Worm (Caenorhabditis elegans): ENCODE data around the gene gst-15.
"Not testable (repeated sequence)": the region's sequence is repeated elsewhere in the genome, so short reads cannot be mapped to it uniquely, and the experiment has no call there.

The gst-15 gene

ce11 chrII:13613096-13613495 is at the start of gene gst-15:
TSS of gene gst-15 (minus strand) at chrII:13613196.
- TF ChIP-seq tbx-37 (GFP tag; conservative IDR thresholded peaks at IDR 0.05) (no peak), hnd-1 (tag; optimal IDR thresholded peaks at IDR 0.05) (no peak), tbx-11 (GFP tag; IDR thresholded peaks at IDR 0.05) (no peak), ama-1 (optimal IDR thresholded peaks at IDR 0.05) (no peak), aly-1 (tag; optimal IDR thresholded peaks at IDR 0.05) (no peak), hmbx-1 (tag; optimal IDR thresholded peaks at IDR 0.05) (no peak), ets-7 (tag; optimal IDR thresholded peaks at IDR 0.05) (no peak), flt-1 (GFP tag; IDR thresholded peaks at IDR 0.05) (no peak), hmg-4 (GFP tag; optimal IDR thresholded peaks at IDR 0.05) (no peak), F13C5.2 (tag; optimal IDR thresholded peaks at IDR 0.05) (no peak), tra-4 (tag; optimal IDR thresholded peaks at IDR 0.05) (no peak), ceh-36 (tag; optimal IDR thresholded peaks at IDR 0.05) (no peak), scrt-1 (GFP tag; IDR thresholded peaks at IDR 0.05) (no peak), sea-1 (GFP tag; conservative IDR thresholded peaks at IDR 0.05) (no peak), B0310.2 (tag; optimal IDR thresholded peaks at IDR 0.05) (no peak)

ce11 chrII:13661990-13662389 is 49.0 kb upstream of the gst-15 start, which contains the start of gene C31C9.6:
TSS of gene C31C9.6 (minus strand) at chrII:13662090.
- TF ChIP-seq tbx-11 (GFP tag; IDR thresholded peaks at IDR 0.05); hmg-4 (GFP tag; optimal IDR thresholded peaks at IDR 0.05); ceh-13 (GFP tag; optimal IDR thresholded peaks at IDR 0.05): not testable (repeated sequence)

ce11 chrII:13658424-13658823 is 45.4 kb upstream of the gst-15 start:
- TF ChIP-seq pes-1 (GFP tag; IDR thresholded peaks at IDR 0.05) = 0 out of 2 replicates have a peak, but pooled peaks have one; percentile 35

ce11 chrII:13654723-13655122 is 41.7 kb upstream of the gst-15 start, which contains the start of gene C31C9.9:
TSS of gene C31C9.9 (plus strand) at chrII:13655023.
- TF ChIP-seq aly-1 (tag; optimal IDR thresholded peaks at IDR 0.05); flt-1 (GFP tag; IDR thresholded peaks at IDR 0.05); ama-1 (optimal IDR thresholded peaks at IDR 0.05): not testable (repeated sequence)

ce11 chrII:13648230-13648629 is 35.2 kb upstream of the gst-15 start, which contains the start of gene fbxa-169:
TSS of gene fbxa-169 (plus strand) at chrII:13648530.
- TF ChIP-seq sea-1 (GFP tag; conservative IDR thresholded peaks at IDR 0.05) = no peak
- TF ChIP-seq pes-1 (GFP tag; IDR thresholded peaks at IDR 0.05) = no peak
- TF ChIP-seq hmg-4 (GFP tag; optimal IDR thresholded peaks at IDR 0.05) = no peak
- TF ChIP-seq ama-1 (optimal IDR thresholded peaks at IDR 0.05) = no peak
- no peak for TF ChIP-seq flt-1 (GFP tag; IDR thresholded peaks at IDR 0.05)
- TF ChIP-seq ceh-13 (GFP tag; optimal IDR thresholded peaks at IDR 0.05) = no peak
- TF ChIP-seq hnd-1 (tag; optimal IDR thresholded peaks at IDR 0.05) = no peak
- no peak for TF ChIP-seq ets-7 (tag; optimal IDR thresholded peaks at IDR 0.05)
- TF ChIP-seq aly-1 (tag; optimal IDR thresholded peaks at IDR 0.05) = no peak
- TF ChIP-seq ceh-36 (tag; optimal IDR thresholded peaks at IDR 0.05) = no peak
- TF ChIP-seq tra-4 (tag; optimal IDR thresholded peaks at IDR 0.05) = no peak
- no peak for TF ChIP-seq scrt-1 (GFP tag; IDR thresholded peaks at IDR 0.05)
- TF ChIP-seq B0310.2 (tag; optimal IDR thresholded peaks at IDR 0.05) = no peak
- TF ChIP-seq F13C5.2 (tag; optimal IDR thresholded peaks at IDR 0.05) = no peak
- no peak for TF ChIP-seq tbx-11 (GFP tag; IDR thresholded peaks at IDR 0.05)
- TF ChIP-seq tbx-37 (GFP tag; conservative IDR thresholded peaks at IDR 0.05) = no peak
- no peak for TF ChIP-seq hmbx-1 (tag; optimal IDR thresholded peaks at IDR 0.05)

ce11 chrII:13641311-13641710 is 28.3 kb upstream of the gst-15 start, which contains the start of gene fbxa-167:
TSS of gene fbxa-167 (plus strand) at chrII:13641489.
- TF ChIP-seq F13C5.2 (tag; optimal IDR thresholded peaks at IDR 0.05) (no peak), ceh-36 (tag; optimal IDR thresholded peaks at IDR 0.05) (no peak), tra-4 (tag; optimal IDR thresholded peaks at IDR 0.05) (no peak), pes-1 (GFP tag; IDR thresholded peaks at IDR 0.05) (no peak), ama-1 (optimal IDR thresholded peaks at IDR 0.05) (no peak), ceh-13 (GFP tag; optimal IDR thresholded peaks at IDR 0.05) (no peak), flt-1 (GFP tag; IDR thresholded peaks at IDR 0.05) (no peak), sea-1 (GFP tag; conservative IDR thresholded peaks at IDR 0.05) (no peak), scrt-1 (GFP tag; IDR thresholded peaks at IDR 0.05) (no peak), hmbx-1 (tag; optimal IDR thresholded peaks at IDR 0.05) (no peak), aly-1 (tag; optimal IDR thresholded peaks at IDR 0.05) (no peak), hnd-1 (tag; optimal IDR thresholded peaks at IDR 0.05) (no peak), B0310.2 (tag; optimal IDR thresholded peaks at IDR 0.05) (no peak), tbx-37 (GFP tag; conservative IDR thresholded peaks at IDR 0.05) (no peak)

- no peak for TF ChIP-seq tra-4 (tag; optimal IDR thresholded peaks at IDR 0.05)
- TF ChIP-seq ceh-13 (GFP tag; optimal IDR thresholded peaks at IDR 0.05) = no peak
- no peak for TF ChIP-seq ceh-36 (tag; optimal IDR thresholded peaks at IDR 0.05)
- TF ChIP-seq sea-1 (GFP tag; conservative IDR thresholded peaks at IDR 0.05) = no peak
- TF ChIP-seq ets-7 (tag; optimal IDR thresholded peaks at IDR 0.05) = no peak
- no peak for TF ChIP-seq B0310.2 (tag; optimal IDR thresholded peaks at IDR 0.05)
- TF ChIP-seq ama-1 (optimal IDR thresholded peaks at IDR 0.05) = no peak
- no peak for TF ChIP-seq hmbx-1 (tag; optimal IDR thresholded peaks at IDR 0.05)
- no peak for TF ChIP-seq hnd-1 (tag; optimal IDR thresholded peaks at IDR 0.05)
- no peak for TF ChIP-seq aly-1 (tag; optimal IDR thresholded peaks at IDR 0.05)
- no peak for TF ChIP-seq F13C5.2 (tag; optimal IDR thresholded peaks at IDR 0.05)
- no peak for TF ChIP-seq pes-1 (GFP tag; IDR thresholded peaks at IDR 0.05)
These were observed 27.2 kb upstream of the gst-15 start for ce11 chrII:13640210-13640609.

ce11 chrII:13638576-13638975 is 25.6 kb upstream of the gst-15 start:
- no peak for TF ChIP-seq tbx-11 (GFP tag; IDR thresholded peaks at IDR 0.05)
- TF ChIP-seq ama-1 (optimal IDR thresholded peaks at IDR 0.05) = no peak
- no peak for TF ChIP-seq F13C5.2 (tag; optimal IDR thresholded peaks at IDR 0.05)
- TF ChIP-seq aly-1 (tag; optimal IDR thresholded peaks at IDR 0.05) = no peak
- TF ChIP-seq tbx-37 (GFP tag; conservative IDR thresholded peaks at IDR 0.05) = no peak
- no peak for TF ChIP-seq ceh-13 (GFP tag; optimal IDR thresholded peaks at IDR 0.05)
- TF ChIP-seq tra-4 (tag; optimal IDR thresholded peaks at IDR 0.05) = no peak
- TF ChIP-seq pes-1 (GFP tag; IDR thresholded peaks at IDR 0.05) = no peak
- TF ChIP-seq ceh-36 (tag; optimal IDR thresholded peaks at IDR 0.05) = no peak
- TF ChIP-seq flt-1 (GFP tag; IDR thresholded peaks at IDR 0.05) = no peak
